Fruit fly (Drosophila melanogaster) whole organism, wandering third instar larva: ENCODE data around the gene Mcm5.

ENCODE experiments used
- CrebA ChIP-seq: fragments of 200-800 bp; sonication (Bioruptor generic); optimal IDR thresholded peaks from 2 replicates; lab custom pipeline; 2016; ENCODE audit warnings: missing biosample characterization, mild to moderate bottlenecking, missing genetic modification characterization, borderline replicate concordance
- OdsH ChIP-seq: fragments of 200-800 bp; sonication (Bioruptor generic); optimal IDR thresholded peaks from 2 replicates; lab custom pipeline; 2016; ENCODE audit warnings: missing biosample characterization, mild to moderate bottlenecking, missing genetic modification characterization
- br ChIP-seq: fragments of 200-800 bp; sonication (Bioruptor generic); optimal IDR thresholded peaks from 2 replicates; lab custom pipeline; 2016; ENCODE audit warnings: missing biosample characterization, missing genetic modification characterization
- brk ChIP-seq: fragments of 200-800 bp; sonication (Bioruptor generic); optimal IDR thresholded peaks from 2 replicates; lab custom pipeline; 2016; ENCODE audit warnings: missing biosample characterization, mild to moderate bottlenecking, missing genetic modification characterization
- ey ChIP-seq: fragments of 200-800 bp; sonication (Bioruptor generic); optimal IDR thresholded peaks from 2 replicates; lab custom pipeline; 2016; ENCODE audit warnings: missing biosample characterization, missing genetic modification characterization
- jim ChIP-seq: fragments of 175-275, 200-325 bp; sonication (Bioruptor generic); optimal IDR thresholded peaks from 2 replicates; lab custom pipeline; 2016; ENCODE audit warnings: missing biosample characterization, mild to moderate bottlenecking, missing genetic modification characterization
- sage ChIP-seq: fragments of 200-800 bp; sonication (Bioruptor generic); optimal IDR thresholded peaks from 2 replicates; lab custom pipeline; 2016; ENCODE audit warnings: missing biosample characterization, mild to moderate bottlenecking, missing genetic modification characterization
- sv ChIP-seq: fragments of 200-800 bp; sonication (Bioruptor generic); optimal IDR thresholded peaks from 3 replicates; lab custom pipeline; 2016; ENCODE audit warnings: missing biosample characterization, missing genetic modification characterization

The Mcm5 gene

DNA sequence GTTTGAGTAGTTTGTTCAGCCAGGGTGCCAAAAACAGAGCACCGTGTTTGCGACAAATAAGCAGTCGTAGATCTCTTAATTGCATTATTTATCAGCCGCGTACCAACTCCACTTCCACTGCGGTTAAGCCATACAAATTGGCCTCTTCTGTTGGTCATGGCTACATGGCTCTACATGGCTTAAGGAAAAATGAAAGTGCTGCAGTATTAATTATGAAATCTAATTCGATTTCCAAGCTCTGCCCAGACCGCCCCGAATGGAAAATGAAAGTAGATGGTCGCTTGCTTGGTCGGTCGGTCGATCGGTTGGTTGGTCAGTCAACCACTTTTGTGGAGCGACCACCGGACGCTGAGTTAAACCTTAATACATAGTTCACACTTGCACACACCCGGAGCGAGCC is 48.6 kb downstream of the Mcm5 start:
- TF ChIP-seq CrebA (GFP tag; lab: Kevin White, UChicago) (no peak), br (GFP tag; lab: Kevin White, UChicago) (no peak), sv (no peak), brk (GFP tag; lab: Kevin White, UChicago) (no peak), OdsH (GFP tag; lab: Kevin White, UChicago) (no peak), ey (GFP tag; lab: Kevin White, UChicago) (no peak), jim (no peak), sage (GFP tag; lab: Kevin White, UChicago) (no peak)
- TF ChIP-seq, all 38 proteins: peak for 0
